Fruit fly (Drosophila melanogaster): ENCODE measurements around the gene Sec23.

Gene Sec23

dm6 chr3R:5669740-5670659 is 21.1 kb downstream of the Sec23 start:
- no peak for TF ChIP-seq Pif1A (GFP tag; optimal IDR thresholded peaks at IDR 0.05)
- TF ChIP-seq CG8301 (tag; optimal IDR thresholded peaks at IDR 0.05) = no peak
- TF ChIP-seq CG12605 (GFP tag; IDR thresholded peaks at IDR 0.05) = no peak
- TF ChIP-seq Snoo (tag; optimal IDR thresholded peaks at IDR 0.05) = no peak
- TF ChIP-seq CG32121 (GFP tag; IDR thresholded peaks at IDR 0.05) = no peak

- TF ChIP-seq CG9948 (tag; optimal IDR thresholded peaks at IDR 0.05) (no peak), Pif1A (GFP tag; optimal IDR thresholded peaks at IDR 0.05) (no peak), fd96Ca (GFP tag; IDR thresholded peaks at IDR 0.05) (no peak), CG10348 (GFP tag; IDR thresholded peaks at IDR 0.05) (no peak), CG4496 (GFP tag; IDR thresholded peaks at IDR 0.05) (no peak), CG12605 (GFP tag; IDR thresholded peaks at IDR 0.05) (no peak), Pif1B (GFP tag; optimal IDR thresholded peaks at IDR 0.05) (no peak), CG32121 (GFP tag; IDR thresholded peaks at IDR 0.05) (no peak), CG13204 (GFP tag; optimal IDR thresholded peaks at IDR 0.05) (no peak), rn (GFP tag; IDR thresholded peaks at IDR 0.05) (no peak), CG8159 (tag; optimal IDR thresholded peaks at IDR 0.05) (peak; percentile 18), CG14655 (GFP tag; optimal IDR thresholded peaks at IDR 0.05) (peak; percentile 33), D1 (tag; optimal IDR thresholded peaks at IDR 0.05) (no peak), Ets98B (GFP tag; IDR thresholded peaks at IDR 0.05) (no peak), CG34367 (tag; optimal IDR thresholded peaks at IDR 0.05) (no peak), Snoo (tag; optimal IDR thresholded peaks at IDR 0.05) (no peak), CG15710 (tag; optimal IDR thresholded peaks at IDR 0.05) (peak; percentile 24), CG17806 (tag; optimal IDR thresholded peaks at IDR 0.05) (peak; percentile 0), gl (tag; optimal IDR thresholded peaks at IDR 0.05) (peak; percentile 30), EcR (GFP tag; optimal IDR thresholded peaks at IDR 0.05) (no peak), CG8301 (tag; optimal IDR thresholded peaks at IDR 0.05) (no peak)
Measured at dm6 chr3R:5670660-5671264, 21.9 kb downstream of the Sec23 start.

dm6 chr3R:5671265-5671663 is 22.4 kb downstream of the Sec23 start:
- TF ChIP-seq CG13204 (GFP tag; optimal IDR thresholded peaks at IDR 0.05) = no peak
- no peak for TF ChIP-seq CG15710 (tag; optimal IDR thresholded peaks at IDR 0.05)
- peak; percentile 75 for TF ChIP-seq EcR (GFP tag; optimal IDR thresholded peaks at IDR 0.05)
- TF ChIP-seq rn (GFP tag; IDR thresholded peaks at IDR 0.05) = no peak
- peak; percentile 59; the same call in 1 of the 3 replicates for TF ChIP-seq CG4496 (GFP tag; IDR thresholded peaks at IDR 0.05)
- TF ChIP-seq CG12605 (GFP tag; IDR thresholded peaks at IDR 0.05) = peak; percentile 59
- no peak for TF ChIP-seq Snoo (tag; optimal IDR thresholded peaks at IDR 0.05)
- TF ChIP-seq CG8159 (tag; optimal IDR thresholded peaks at IDR 0.05) = no peak
- no peak for TF ChIP-seq CG8301 (tag; optimal IDR thresholded peaks at IDR 0.05)
- no peak for TF ChIP-seq CG9948 (tag; optimal IDR thresholded peaks at IDR 0.05)
- no peak for TF ChIP-seq Ets98B (GFP tag; IDR thresholded peaks at IDR 0.05)
- TF ChIP-seq D1 (tag; optimal IDR thresholded peaks at IDR 0.05) = no peak
- no peak for TF ChIP-seq CG32121 (GFP tag; IDR thresholded peaks at IDR 0.05)
- TF ChIP-seq CG10348 (GFP tag; IDR thresholded peaks at IDR 0.05) = no peak
- peak; percentile 8 for TF ChIP-seq CG34367 (tag; optimal IDR thresholded peaks at IDR 0.05)
- TF ChIP-seq Pif1B (GFP tag; optimal IDR thresholded peaks at IDR 0.05) = no peak
- no peak; the same call in 2 of the 3 replicates for TF ChIP-seq fd96Ca (GFP tag; IDR thresholded peaks at IDR 0.05)
- TF ChIP-seq CG14655 (GFP tag; optimal IDR thresholded peaks at IDR 0.05) = peak; percentile 20
- peak; percentile 1 for TF ChIP-seq gl (tag; optimal IDR thresholded peaks at IDR 0.05)
- no peak for TF ChIP-seq Pif1A (GFP tag; optimal IDR thresholded peaks at IDR 0.05)
- TF ChIP-seq CG17806 (tag; optimal IDR thresholded peaks at IDR 0.05) = no peak

- TF ChIP-seq rn (GFP tag; IDR thresholded peaks at IDR 0.05) (no peak), CG15710 (tag; optimal IDR thresholded peaks at IDR 0.05) (no peak), Pif1A (GFP tag; optimal IDR thresholded peaks at IDR 0.05) (no peak), CG9948 (tag; optimal IDR thresholded peaks at IDR 0.05) (no peak), CG13204 (GFP tag; optimal IDR thresholded peaks at IDR 0.05) (no peak), CG32121 (GFP tag; IDR thresholded peaks at IDR 0.05) (no peak), CG8301 (tag; optimal IDR thresholded peaks at IDR 0.05) (no peak), CG17806 (tag; optimal IDR thresholded peaks at IDR 0.05) (no peak), CG34367 (tag; optimal IDR thresholded peaks at IDR 0.05) (no peak), Snoo (tag; optimal IDR thresholded peaks at IDR 0.05) (no peak), gl (tag; optimal IDR thresholded peaks at IDR 0.05) (no peak), D1 (tag; optimal IDR thresholded peaks at IDR 0.05) (no peak), fd96Ca (GFP tag; IDR thresholded peaks at IDR 0.05) (no peak), CG4496 (GFP tag; IDR thresholded peaks at IDR 0.05) (no peak), Pif1B (GFP tag; optimal IDR thresholded peaks at IDR 0.05) (no peak), CG12605 (GFP tag; IDR thresholded peaks at IDR 0.05) (no peak), CG8159 (tag; optimal IDR thresholded peaks at IDR 0.05) (no peak)
Measured at dm6 chr3R:5671795-5672657, 23.2 kb downstream of the Sec23 start.
